Fruit fly (Drosophila melanogaster): ENCODE data around the gene CG42835.

Gene CG42835

dm6 chr3R:17403188-17403587 lies 17.2 kb upstream of the CG42835 start, which contains the start of gene CG34279:
TSS of gene CG34279 (minus strand) at chr3R:17403288.
- TF ChIP-seq Hnf4 (GFP tag; optimal IDR thresholded peaks at IDR 0.05) (peak; percentile 11), rgr (GFP tag; optimal IDR thresholded peaks at IDR 0.05) (peak; percentile 21), h (GFP tag; optimal IDR thresholded peaks at IDR 0.05) (peak; percentile 34), sv (GFP tag; optimal IDR thresholded peaks at IDR 0.05) (no peak)

- TF ChIP-seq Vsx2 (GFP tag; optimal IDR thresholded peaks at IDR 0.05; ENCODE audit: partially characterized antibody) (peak; percentile 45), pan (optimal IDR thresholded peaks at IDR 0.05) (no peak)
Observed at dm6 chr3R:17403618-17404017, 16.8 kb upstream of the CG42835 start, which contains the start of gene CG34280. TSS of gene CG34280 (minus strand) at chr3R:17403718.

dm6 chr3R:17404155-17404554 lies 16.3 kb upstream of the CG42835 start:
- TF ChIP-seq OdsH (GFP tag; optimal IDR thresholded peaks at IDR 0.05) (peak; percentile 60), Abd-B (GFP tag; optimal IDR thresholded peaks at IDR 0.05) (no peak), Vsx2 (GFP tag; optimal IDR thresholded peaks at IDR 0.05; ENCODE audit: partially characterized antibody) (no peak), brk (GFP tag; optimal IDR thresholded peaks at IDR 0.05) (peak; percentile 40), Mio (GFP tag; optimal IDR thresholded peaks at IDR 0.05) (no peak), N (GFP tag; optimal IDR thresholded peaks at IDR 0.05) (no peak), Jra (GFP tag; optimal IDR thresholded peaks at IDR 0.05) (peak; percentile 36), fru (GFP tag; optimal IDR thresholded peaks at IDR 0.05) (peak; percentile 2), h (GFP tag; optimal IDR thresholded peaks at IDR 0.05) (peak; percentile 16), dl (GFP tag; optimal IDR thresholded peaks at IDR 0.05; ENCODE audit: insufficient read depth in 1 of 2, partially characterized antibody in 2 of 2) (no peak), tai (GFP tag; optimal IDR thresholded peaks at IDR 0.05) (peak; percentile 59), rgr (GFP tag; optimal IDR thresholded peaks at IDR 0.05) (peak; percentile 72), HLH106 (tag; optimal IDR thresholded peaks at IDR 0.05) (peak; percentile 12), Hr83 (GFP tag; optimal IDR thresholded peaks at IDR 0.05; ENCODE audit: poor library complexity, severe bottlenecking) (peak; percentile 77), psq (GFP tag; optimal IDR thresholded peaks at IDR 0.05) (no peak), br (GFP tag; optimal IDR thresholded peaks at IDR 0.05) (peak; percentile 55), Hnf4 (GFP tag; optimal IDR thresholded peaks at IDR 0.05) (peak; percentile 78), foxo (GFP tag; optimal IDR thresholded peaks at IDR 0.05) (peak in 1 of 2 experiments; percentile 5)

dm6 chr3R:17405009-17405408 lies 15.4 kb upstream of the CG42835 start, which contains the start of gene CG42823:
TSS of gene CG42823 (minus strand) at chr3R:17405109.
- no peak for TF ChIP-seq brk (GFP tag; optimal IDR thresholded peaks at IDR 0.05)
- TF ChIP-seq Sp1 (GFP tag; optimal IDR thresholded peaks at IDR 0.05): no peak
- no peak for TF ChIP-seq usp (GFP tag; optimal IDR thresholded peaks at IDR 0.05)
- no peak for TF ChIP-seq ey (GFP tag; optimal IDR thresholded peaks at IDR 0.05)
- no peak for TF ChIP-seq h (GFP tag; optimal IDR thresholded peaks at IDR 0.05)
- no peak for TF ChIP-seq tai (GFP tag; optimal IDR thresholded peaks at IDR 0.05)
- TF ChIP-seq dmrt93B (GFP tag; optimal IDR thresholded peaks at IDR 0.05): no peak
- TF ChIP-seq lola (GFP tag; optimal IDR thresholded peaks at IDR 0.05): no peak
- no peak for TF ChIP-seq Mio (GFP tag; optimal IDR thresholded peaks at IDR 0.05)
- no peak for TF ChIP-seq rgr (GFP tag; optimal IDR thresholded peaks at IDR 0.05)
- TF ChIP-seq pan (optimal IDR thresholded peaks at IDR 0.05): no peak

- TF ChIP-seq HLH106 (tag; optimal IDR thresholded peaks at IDR 0.05) (no peak), Vsx2 (GFP tag; optimal IDR thresholded peaks at IDR 0.05; ENCODE audit: partially characterized antibody) (no peak), sv (GFP tag; optimal IDR thresholded peaks at IDR 0.05) (no peak), fru (GFP tag; optimal IDR thresholded peaks at IDR 0.05) (no peak), OdsH (GFP tag; optimal IDR thresholded peaks at IDR 0.05) (no peak), rgr (GFP tag; optimal IDR thresholded peaks at IDR 0.05) (no peak), psq (GFP tag; optimal IDR thresholded peaks at IDR 0.05) (no peak)
Observed at dm6 chr3R:17406411-17406810, 14.0 kb upstream of the CG42835 start, which contains the start of the genes CG42824 and CG42798. TSS of gene CG42824 (minus strand) at chr3R:17406511. TSS of gene CG42798 (plus strand) at chr3R:17406678.

dm6 chr3R:17407576-17407975 lies 12.9 kb upstream of the CG42835 start, which contains the start of gene CG17283:
TSS of gene CG17283 (plus strand) at chr3R:17407876.
- TF ChIP-seq tai (GFP tag; optimal IDR thresholded peaks at IDR 0.05) (no peak), pan (optimal IDR thresholded peaks at IDR 0.05) (no peak), jim (GFP tag; optimal IDR thresholded peaks at IDR 0.05) (no peak), fru (GFP tag; optimal IDR thresholded peaks at IDR 0.05) (no peak), OdsH (GFP tag; optimal IDR thresholded peaks at IDR 0.05) (no peak), Hr83 (GFP tag; optimal IDR thresholded peaks at IDR 0.05; ENCODE audit: poor library complexity, severe bottlenecking) (no peak), Hr78 (GFP tag; optimal IDR thresholded peaks at IDR 0.05) (no peak), CG9705 (GFP tag; optimal IDR thresholded peaks at IDR 0.05) (no peak), sv (GFP tag; optimal IDR thresholded peaks at IDR 0.05) (no peak)
